Worm (Caenorhabditis elegans): Measurements from ENCODE around the gene phat-6.

DNA sequence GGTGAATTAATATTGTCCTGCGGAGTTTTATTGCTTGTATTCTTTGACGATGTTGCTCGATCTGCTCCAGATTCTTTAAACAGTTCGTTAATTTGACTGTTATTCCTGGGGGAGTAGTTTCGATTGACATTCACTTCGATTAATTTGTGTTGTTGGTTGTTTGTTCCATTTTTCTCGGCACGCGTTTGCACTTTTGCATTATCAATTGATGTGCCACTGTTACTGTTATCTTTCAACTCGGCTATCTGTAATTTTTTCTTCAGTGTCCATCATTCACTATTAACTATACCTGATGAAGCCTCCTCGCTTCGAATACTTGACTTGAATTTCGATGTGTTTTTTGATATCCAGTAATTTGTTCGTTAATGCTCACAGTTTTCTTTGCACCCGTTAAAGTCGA, 35.0 kb upstream of the phat-6 start:
- TF ChIP-seq unc-62 (GFP tag; optimal IDR thresholded peaks at IDR 0.05) (no peak), fkh-4 (tag; optimal IDR thresholded peaks at IDR 0.05; ENCODE audit: borderline replicate concordance) (no peak), fos-1 (tag; optimal IDR thresholded peaks at IDR 0.05) (no peak), blmp-1 (tag; optimal IDR thresholded peaks at IDR 0.05) (no peak)
